Fruit fly (Drosophila melanogaster) whole organism, prepupa: ENCODE data around the gene tll.

Experiments used
- Blimp-1 ChIP-seq: fragments of 200-800 bp; sonication (Bioruptor generic); optimal IDR thresholded peaks from 3 replicates; lab custom pipeline; 2017; ENCODE audit warnings: missing biosample characterization, missing genetic modification characterization, mild to moderate bottlenecking, moderate library complexity, missing genetic modification reagents
- CG10631 ChIP-seq: fragments of 200-800 bp; sonication (Bioruptor generic); optimal IDR thresholded peaks from 2 replicates; lab custom pipeline; 2016; ENCODE audit warnings: missing biosample characterization, missing genetic modification characterization
- CG10669 ChIP-seq: fragments of 200-800 bp; sonication (Bioruptor generic); optimal IDR thresholded peaks from 3 replicates; lab custom pipeline; 2018; ENCODE audit warnings: missing biosample characterization, mild to moderate bottlenecking, missing genetic modification characterization, moderate library complexity
- CG11294 ChIP-seq: fragments of 200-800 bp; sonication (Bioruptor generic); IDR thresholded peaks from 2 replicates; pipeline ENCODE4 v1.3.6; 2022; ENCODE audit warnings: missing biosample characterization, missing genetic modification characterization
- CG11762 ChIP-seq: fragments of 200-800 bp; sonication (Bioruptor generic); optimal IDR thresholded peaks from 3 replicates; lab custom pipeline; 2016; ENCODE audit warnings: missing biosample characterization, missing genetic modification characterization; ENCODE audit not compliant: insufficient read depth
- CG11902 ChIP-seq: fragments of 200-800 bp; sonication (Bioruptor generic); optimal IDR thresholded peaks from 3 replicates; lab custom pipeline; 2016; ENCODE audit warnings: missing biosample characterization, missing genetic modification characterization
- CG15336 ChIP-seq: fragments of 200-800 bp; sonication (Bioruptor generic); IDR thresholded peaks from 2 replicates; pipeline ENCODE4 v1.3.6; 2022; ENCODE audit warnings: missing biosample characterization, missing genetic modification characterization
- CG16779 ChIP-seq: fragments of 200-800 bp; sonication (Bioruptor generic); optimal IDR thresholded peaks from 3 replicates; lab custom pipeline; 2017; ENCODE audit warnings: missing biosample characterization, mild to moderate bottlenecking, missing genetic modification characterization
- CG3032 ChIP-seq: fragments of 200-800 bp; optimal IDR thresholded peaks from 2 replicates; lab custom pipeline; 2019; ENCODE audit warnings: missing biosample characterization, mild to moderate bottlenecking, missing genetic modification characterization, moderate library complexity
- CG31627 ChIP-seq: fragments of 200-800 bp; sonication (Bioruptor generic); optimal IDR thresholded peaks from 3 replicates; lab custom pipeline; 2016; ENCODE audit warnings: missing biosample characterization, missing genetic modification characterization
- CG32006 ChIP-seq: fragments of 200-800 bp; sonication (Bioruptor generic); optimal IDR thresholded peaks from 3 replicates; lab custom pipeline; 2017; ENCODE audit warnings: missing biosample characterization, mild to moderate bottlenecking, missing genetic modification characterization
- CG34406 ChIP-seq: fragments of 200-800 bp; sonication (Bioruptor generic); optimal IDR thresholded peaks from 3 replicates; lab custom pipeline; 2016; ENCODE audit warnings: missing biosample characterization, missing genetic modification characterization
- CG3919 ChIP-seq: fragments of 200-800 bp; sonication (Bioruptor generic); optimal IDR thresholded peaks from 3 replicates; lab custom pipeline; 2016; ENCODE audit warnings: missing biosample characterization, missing genetic modification characterization
- CG4318 ChIP-seq: fragments of 200-800 bp; sonication (Bioruptor generic); optimal IDR thresholded peaks from 3 replicates; lab custom pipeline; 2017; ENCODE audit warnings: missing biosample characterization, mild to moderate bottlenecking, missing genetic modification characterization
- CG6163 ChIP-seq: fragments of 200-800 bp; sonication (Bioruptor generic); IDR thresholded peaks from 3 replicates; pipeline ENCODE4 v1.3.6; 2022; ENCODE audit warnings: missing biosample characterization, missing genetic modification characterization
- CG6792 ChIP-seq: fragments of 200-800 bp; sonication (Bioruptor generic); optimal IDR thresholded peaks from 3 replicates; lab custom pipeline; 2016; ENCODE audit warnings: missing biosample characterization, missing genetic modification characterization
- CG6854 ChIP-seq: fragments of 200-800 bp; sonication (Bioruptor generic); optimal IDR thresholded peaks from 2 replicates; lab custom pipeline; 2017; ENCODE audit warnings: missing biosample characterization, mild to moderate bottlenecking, missing genetic modification characterization
- CG7368 ChIP-seq: fragments of 200-800 bp; sonication (Bioruptor generic); optimal IDR thresholded peaks from 3 replicates; lab custom pipeline; 2016; ENCODE audit warnings: missing biosample characterization, missing genetic modification characterization
- CG8632 ChIP-seq: fragments of 200-800 bp; sonication (Bioruptor generic); optimal IDR thresholded peaks from 3 replicates; lab custom pipeline; 2016; ENCODE audit warnings: missing biosample characterization, missing genetic modification characterization
- Eip75B ChIP-seq: fragments of 200-800 bp; sonication (Bioruptor generic); optimal IDR thresholded peaks from 3 replicates; lab custom pipeline; 2016; ENCODE audit warnings: missing biosample characterization, missing genetic modification characterization
- Eip78C ChIP-seq: fragments of 200-800 bp; sonication (Bioruptor generic); peaks from one replicate; lab custom pipeline; 2016; ENCODE audit warnings: missing biosample characterization, missing genetic modification characterization
- Ets21C ChIP-seq: fragments of 200-800 bp; sonication (Bioruptor generic); optimal IDR thresholded peaks from 3 replicates; lab custom pipeline; 2016; ENCODE audit warnings: missing biosample characterization, missing genetic modification characterization
- Ets96B ChIP-seq: fragments of 200-800 bp; optimal IDR thresholded peaks from 2 replicates; lab custom pipeline; 2019; ENCODE audit warnings: missing biosample characterization, mild to moderate bottlenecking, missing genetic modification characterization, moderate library complexity
- Gug ChIP-seq: fragments of 200-800 bp; sonication (Bioruptor generic); IDR thresholded peaks from 2 replicates; pipeline ENCODE4 v1.3.6; 2022; ENCODE audit warnings: missing biosample characterization, missing genetic modification characterization
- Hr38 ChIP-seq: sonication (Bioruptor generic); optimal IDR thresholded peaks from 2 replicates; lab custom pipeline; 2016; ENCODE audit warnings: missing biosample characterization, missing genetic modification characterization
- Hr4 ChIP-seq: fragments of 200-800 bp; sonication (Bioruptor generic); optimal IDR thresholded peaks from 3 replicates; lab custom pipeline; 2016; ENCODE audit warnings: missing biosample characterization, missing genetic modification characterization
- Lpt ChIP-seq: fragments of 200-800 bp; sonication (Bioruptor generic); optimal IDR thresholded peaks from 3 replicates; lab custom pipeline; 2016; ENCODE audit warnings: missing biosample characterization, missing genetic modification characterization
- Met ChIP-seq: fragments of 200-800 bp; sonication (Bioruptor generic); optimal IDR thresholded peaks from 3 replicates; lab custom pipeline; 2016; ENCODE audit warnings: missing biosample characterization, missing genetic modification characterization
- OdsH ChIP-seq: fragments of 200-800 bp; sonication (Bioruptor generic); optimal IDR thresholded peaks from 3 replicates; lab custom pipeline; 2016; ENCODE audit warnings: missing biosample characterization, missing genetic modification characterization
- Smox ChIP-seq: fragments of 200-800 bp; sonication (Bioruptor generic); optimal IDR thresholded peaks from 3 replicates; lab custom pipeline; 2016; ENCODE audit warnings: missing biosample characterization, missing genetic modification characterization
- Sox102F ChIP-seq: fragments of 200-800 bp; sonication (Bioruptor generic); optimal IDR thresholded peaks from 2 replicates; lab custom pipeline; 2016; ENCODE audit warnings: missing biosample characterization, mild to moderate bottlenecking, missing genetic modification characterization
- Sox14 ChIP-seq: fragments of 200-800 bp; sonication (Bioruptor generic); optimal IDR thresholded peaks from 3 replicates; lab custom pipeline; 2016; ENCODE audit warnings: missing biosample characterization, missing genetic modification characterization
- Sox15 ChIP-seq: fragments of 200-800 bp; sonication (Bioruptor generic); optimal IDR thresholded peaks from 3 replicates; lab custom pipeline; 2016; ENCODE audit warnings: missing biosample characterization, missing genetic modification characterization
- achi ChIP-seq: fragments of 200-800 bp; sonication (Bioruptor generic); optimal IDR thresholded peaks from 3 replicates; lab custom pipeline; 2016; ENCODE audit warnings: missing biosample characterization, missing genetic modification characterization
- acj6 ChIP-seq: fragments of 200-800 bp; sonication (Bioruptor generic); optimal IDR thresholded peaks from 3 replicates; lab custom pipeline; 2016; ENCODE audit warnings: missing biosample characterization, missing genetic modification characterization
- cyc ChIP-seq: fragments of 200-800 bp; sonication (Bioruptor generic); optimal IDR thresholded peaks from 3 replicates; lab custom pipeline; 2016; ENCODE audit warnings: missing biosample characterization, missing genetic modification characterization
- dac ChIP-seq: fragments of 200-800 bp; sonication (Bioruptor generic); optimal IDR thresholded peaks from 2 replicates; lab custom pipeline; 2017; ENCODE audit warnings: missing biosample characterization, mild to moderate bottlenecking, missing genetic modification characterization
- dsx ChIP-seq: fragments of 200-800 bp; optimal IDR thresholded peaks from 3 replicates; lab custom pipeline; 2019; ENCODE audit warnings: missing biosample characterization, mild to moderate bottlenecking, missing genetic modification characterization, moderate library complexity; ENCODE audit not compliant: poor library complexity, severe bottlenecking
- eg ChIP-seq: fragments of 200-800 bp; sonication (Bioruptor generic); IDR thresholded peaks from 3 replicates; pipeline ENCODE4 v1.3.6; 2022; ENCODE audit warnings: missing biosample characterization, missing genetic modification characterization
- esn ChIP-seq: fragments of 200-800 bp; sonication (Bioruptor generic); optimal IDR thresholded peaks from 2 replicates; lab custom pipeline; 2016; ENCODE audit warnings: missing biosample characterization, mild to moderate bottlenecking, missing genetic modification characterization, moderate library complexity
- fd59A ChIP-seq: fragments of 200-800 bp; sonication (Bioruptor generic); optimal IDR thresholded peaks from 2 replicates; lab custom pipeline; 2017; ENCODE audit warnings: missing biosample characterization, mild to moderate bottlenecking, missing genetic modification characterization, missing genetic modification reagents
- fd85E ChIP-seq: fragments of 200-800 bp; sonication (Bioruptor generic); optimal IDR thresholded peaks from 3 replicates; lab custom pipeline; 2016; ENCODE audit warnings: missing biosample characterization, missing genetic modification characterization
- fkh ChIP-seq: fragments of 200-800 bp; sonication (Bioruptor generic); optimal IDR thresholded peaks from 3 replicates; lab custom pipeline; 2017; ENCODE audit warnings: missing biosample characterization, mild to moderate bottlenecking, missing genetic modification characterization, moderate library complexity
- pdm3 ChIP-seq: fragments of 200-800 bp; sonication (Bioruptor generic); optimal IDR thresholded peaks from 3 replicates; lab custom pipeline; 2016; ENCODE audit warnings: missing biosample characterization, missing genetic modification characterization
- salr ChIP-seq, 2 experiments: fragments of 200-800 bp; sonication (Bioruptor generic); optimal IDR thresholded peaks; 3 replicates each; lab custom pipeline; 2016 to 2018; ENCODE audit warnings: missing biosample characterization in 2 of 2, missing genetic modification characterization in 2 of 2, mild to moderate bottlenecking in 1 of 2
- spab ChIP-seq: fragments of 200-800 bp; sonication (Bioruptor generic); optimal IDR thresholded peaks from 2 replicates; lab custom pipeline; 2017; ENCODE audit warnings: missing biosample characterization, mild to moderate bottlenecking, missing genetic modification characterization, missing genetic modification reagents
- ss ChIP-seq, 2 experiments: fragments of 200-800 bp; sonication (Bioruptor generic); optimal IDR thresholded peaks; 2 replicates in 1 of 2; 3 replicates in 1 of 2; lab custom pipeline; 2017 to 2018; ENCODE audit warnings: mild to moderate bottlenecking in 2 of 2, missing biosample characterization in 2 of 2, missing genetic modification characterization in 2 of 2, moderate library complexity in 1 of 2
- svp ChIP-seq: fragments of 200-800 bp; sonication (Bioruptor generic); peaks from one replicate; lab custom pipeline; 2016; ENCODE audit warnings: missing biosample characterization, missing genetic modification characterization
- topi ChIP-seq: fragments of 200-800 bp; sonication (Bioruptor generic); optimal IDR thresholded peaks from 3 replicates; lab custom pipeline; 2016; ENCODE audit warnings: missing biosample characterization, missing genetic modification characterization

The tll gene

DNA sequence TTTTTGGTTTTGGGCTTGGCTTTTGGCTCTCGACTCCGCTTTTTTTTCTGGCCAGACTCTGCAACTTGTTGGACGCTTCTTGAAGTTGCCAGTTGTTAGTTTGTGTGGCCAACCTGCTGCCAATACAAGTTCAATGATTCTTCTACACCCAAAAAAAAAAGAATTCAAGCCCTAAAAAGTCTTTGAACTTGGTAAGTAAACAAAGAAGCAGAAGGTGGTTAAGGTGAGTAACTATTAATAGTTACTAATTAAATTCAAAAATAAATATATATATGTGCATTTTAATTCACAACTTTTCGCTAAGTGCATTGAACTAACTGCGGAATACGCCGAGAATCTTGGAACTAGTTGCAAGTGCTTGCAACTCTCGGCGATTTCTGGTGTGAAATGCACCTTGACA, 19.0 kb upstream of the tll start (continued):
- peak; percentile 76 for TF ChIP-seq eg (GFP tag; lab: Robert Waterston, UW)
- TF ChIP-seq Hr38 = no peak
- peak; percentile 79 for TF ChIP-seq CG15336 (GFP tag; lab: Robert Waterston, UW)
- no peak for TF ChIP-seq ss (GFP tag; optimal IDR thresholded peaks at IDR 0.05; lab: Kevin White, UChicago)
- peak; percentile 30 for TF ChIP-seq CG3032 (tag; lab: Kevin White, UChicago)
- no peak for TF ChIP-seq Sox15 (GFP tag; lab: Kevin White, UChicago)
- TF ChIP-seq Ets96B (tag; lab: Kevin White, UChicago) = peak; percentile 14
- peak; percentile 45 for TF ChIP-seq achi
- TF ChIP-seq Smox = no peak
- no peak for TF ChIP-seq CG8632 (GFP tag; lab: Kevin White, UChicago)
- TF ChIP-seq Lpt = peak; percentile 23
- TF ChIP-seq Sox14 (GFP tag; lab: Kevin White, UChicago) = peak; percentile 4
- no peak for TF ChIP-seq CG16779
- no peak for TF ChIP-seq CG31627 (GFP tag; lab: Kevin White, UChicago)
- TF ChIP-seq fd59A (GFP tag; lab: Kevin White, UChicago) = no peak
- no peak for TF ChIP-seq CG11762 (GFP tag; lab: Kevin White, UChicago)
- TF ChIP-seq topi (GFP tag; lab: Kevin White, UChicago) = peak; percentile 17
- TF ChIP-seq Blimp-1 = no peak
- TF ChIP-seq fkh (GFP tag; lab: Kevin White, UChicago) = no peak
- no peak for TF ChIP-seq dac (GFP tag; lab: Kevin White, UChicago)
- peak; percentile 26 for TF ChIP-seq Met
- TF ChIP-seq CG3919 (GFP tag; lab: Kevin White, UChicago) = peak; percentile 42
- peak; percentile 34 for TF ChIP-seq pdm3 (GFP tag; lab: Kevin White, UChicago)
- TF ChIP-seq Ets21C (GFP tag; lab: Kevin White, UChicago) = no peak
- TF ChIP-seq acj6 = peak; percentile 48
- TF ChIP-seq CG6854 (GFP tag; lab: Kevin White, UChicago) = no peak
- peak; percentile 42 for TF ChIP-seq Gug (GFP tag; lab: Robert Waterston, UW)
- peak; percentile 7 for TF ChIP-seq Sox102F (GFP tag; lab: Kevin White, UChicago)
- peak; percentile 61 for TF ChIP-seq CG32006
- TF ChIP-seq OdsH (GFP tag; lab: Kevin White, UChicago) = peak; percentile 28
- peak; percentile 5 for TF ChIP-seq Hr4

DNA sequence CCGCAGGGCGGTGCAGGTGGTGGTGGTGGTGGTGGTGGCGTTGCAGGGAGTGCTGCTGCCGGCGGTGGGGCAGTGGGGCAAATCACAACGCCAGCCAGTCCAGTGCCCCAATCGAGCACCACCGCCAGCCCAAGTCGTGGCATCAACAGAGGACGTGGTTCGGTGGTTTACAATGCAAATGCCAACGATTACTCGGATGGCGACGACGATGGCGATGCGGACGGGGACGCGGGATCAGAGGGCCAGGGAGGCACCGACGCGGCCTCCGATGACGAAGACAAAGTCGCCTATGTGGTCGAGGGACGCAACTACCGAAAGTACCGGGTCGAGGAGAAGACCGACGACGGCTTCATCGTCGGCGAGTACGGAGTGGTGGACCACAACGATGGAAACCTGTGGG, 11.4 kb upstream of the tll start:
- TF ChIP-seq Hr38 (peak; percentile 2), fkh (GFP tag; lab: Kevin White, UChicago) (no peak), Sox102F (GFP tag; lab: Kevin White, UChicago) (no peak), svp (peak; percentile 55), Eip78C (peak; percentile 13), dsx (peak; percentile 66)

dm6 chr3R:30842199-30842598, 9.9 kb upstream of the tll start:
- peak; percentile 79 for TF ChIP-seq CG3032 (tag; lab: Kevin White, UChicago)
- peak; percentile 78 for TF ChIP-seq dsx
- peak; percentile 50 for TF ChIP-seq CG11762 (GFP tag; lab: Kevin White, UChicago)
- TF ChIP-seq topi (GFP tag; lab: Kevin White, UChicago) = peak; percentile 85
- TF ChIP-seq esn (GFP tag; lab: Kevin White, UChicago) = peak; percentile 79
- peak; percentile 46 for TF ChIP-seq CG11902
- peak; percentile 73 for TF ChIP-seq CG34406 (GFP tag; lab: Kevin White, UChicago)
- TF ChIP-seq CG11294 (GFP tag; lab: Robert Waterston, UW) = no peak
- peak; percentile 76 for TF ChIP-seq spab (GFP tag; lab: Kevin White, UChicago)
- peak; percentile 68; the same call in 2 of the 3 replicates for TF ChIP-seq CG6163 (GFP tag; lab: Robert Waterston, UW)
- peak; percentile 88 for TF ChIP-seq svp
- no peak for TF ChIP-seq CG7368
- TF ChIP-seq Met = peak; percentile 81
- peak; percentile 34 to 36 for TF ChIP-seq salr (GFP tag; optimal IDR thresholded peaks at IDR 0.05; lab: Kevin White, UChicago)
- TF ChIP-seq Eip75B (GFP tag; lab: Kevin White, UChicago) = peak; percentile 61
- TF ChIP-seq CG6854 (GFP tag; lab: Kevin White, UChicago) = no peak
- peak; percentile 16 for TF ChIP-seq Hr4
- no peak for TF ChIP-seq dac (GFP tag; lab: Kevin White, UChicago)
- peak; percentile 68 for TF ChIP-seq CG10631
- peak; percentile 85 for TF ChIP-seq CG10669
- TF ChIP-seq cyc = peak; percentile 76
- TF ChIP-seq Smox = peak; percentile 72
- no peak for TF ChIP-seq CG4318
- TF ChIP-seq CG6792 = peak; percentile 55
- no peak for TF ChIP-seq fd85E
- peak; percentile 95 for TF ChIP-seq Eip78C
